Worm (Caenorhabditis elegans) whole organism, dauer: ENCODE data around the gene nduv-2.

Source experiments
- unc-62 ChIP-seq: sonication (generic microtip); optimal IDR thresholded peaks from 2 replicates; lab custom pipeline; 2017; ENCODE audit warnings: missing biosample characterization, missing genetic modification reagents, missing genetic modification characterization

The nduv-2 gene

ce11 chrV:13625517-13626097 lies at the start of gene nduv-2, which contains the start of gene F53F4.12:
TSS of gene nduv-2 (minus strand) at chrV:13625567.
TSS of gene F53F4.12 (plus strand) at chrV:13626047.
- TF ChIP-seq unc-62, result no peak

- no peak for TF ChIP-seq unc-62
Observed at ce11 chrV:13671911-13672639, 46.7 kb upstream of the nduv-2 start, which contains the start of the genes mip-2 and F58G11.4. TSS of gene mip-2 (minus strand) at chrV:13671958. TSS of gene F58G11.4 (plus strand) at chrV:13672589.

ce11 chrV:13669170-13669569 lies 43.8 kb upstream of the nduv-2 start:
- TF ChIP-seq unc-62, result no peak

- TF ChIP-seq unc-62, result no peak
Observed at ce11 chrV:13668337-13668736, 43.0 kb upstream of the nduv-2 start.

ce11 chrV:13666460-13666859 lies 41.1 kb upstream of the nduv-2 start:
- TF ChIP-seq unc-62, result no peak

- TF ChIP-seq unc-62, result no peak
Observed at ce11 chrV:13665089-13665488, 39.7 kb upstream of the nduv-2 start, which contains the start of gene rde-12. TSS of gene rde-12 (plus strand) at chrV:13665389.

ce11 chrV:13664340-13664916 lies 39.1 kb upstream of the nduv-2 start:
- TF ChIP-seq unc-62, result no peak

- TF ChIP-seq unc-62, result no peak
Observed at ce11 chrV:13660660-13661325, 35.4 kb upstream of the nduv-2 start, which contains the start of gene letm-1. TSS of gene letm-1 (plus strand) at chrV:13661257.

- no peak for TF ChIP-seq unc-62
Observed at ce11 chrV:13660115-13660514, 34.7 kb upstream of the nduv-2 start.

ce11 chrV:13659219-13659618 lies 33.9 kb upstream of the nduv-2 start:
- no peak for TF ChIP-seq unc-62

ce11 chrV:13658577-13658976 lies 33.2 kb upstream of the nduv-2 start:
- no peak for TF ChIP-seq unc-62

ce11 chrV:13657841-13658338 lies 32.5 kb upstream of the nduv-2 start:
- no peak for TF ChIP-seq unc-62

- TF ChIP-seq unc-62, result no peak
Observed at ce11 chrV:13657291-13657690, 31.9 kb upstream of the nduv-2 start.

- TF ChIP-seq unc-62, result no peak
Observed at ce11 chrV:13656346-13657254, 31.2 kb upstream of the nduv-2 start.

ce11 chrV:13655202-13655764 lies 29.9 kb upstream of the nduv-2 start:
- no peak for TF ChIP-seq unc-62

ce11 chrV:13654394-13654792 lies 29.0 kb upstream of the nduv-2 start:
- no peak for TF ChIP-seq unc-62
